Fruit fly (Drosophila melanogaster) whole organism, pupa: Measurements from ENCODE around the gene SAK.

ENCODE experiments used
- CG10348 ChIP-seq: fragments of 200-800 bp; sonication (Bioruptor generic); IDR thresholded peaks from 2 replicates; pipeline ENCODE4 v1.3.6; 2022; ENCODE audit warnings: missing biosample characterization, missing genetic modification characterization
- CG12605 ChIP-seq: fragments of 200-800 bp; sonication (Bioruptor generic); IDR thresholded peaks from 2 replicates; pipeline ENCODE4 v1.3.6; 2022; ENCODE audit warnings: missing biosample characterization, missing genetic modification characterization
- CG13204 ChIP-seq: fragments of 200-800 bp; sonication (Bioruptor generic); optimal IDR thresholded peaks from 2 replicates; lab custom pipeline; 2018; ENCODE audit warnings: missing biosample characterization, mild to moderate bottlenecking, missing genetic modification characterization, moderate library complexity
- CG14655 ChIP-seq: fragments of 200-800 bp; sonication (Bioruptor generic); optimal IDR thresholded peaks from 3 replicates; lab custom pipeline; 2017; ENCODE audit warnings: mild to moderate bottlenecking, missing biosample characterization, missing genetic modification reagents, missing genetic modification characterization
- CG15710 ChIP-seq: fragments of 200-800 bp; sonication (Bioruptor generic); optimal IDR thresholded peaks from 2 replicates; lab custom pipeline; 2018; ENCODE audit warnings: missing biosample characterization, mild to moderate bottlenecking, missing genetic modification characterization, moderate library complexity
- CG17806 ChIP-seq: fragments of 200-800 bp; sonication (Bioruptor generic); optimal IDR thresholded peaks from 2 replicates; lab custom pipeline; 2018; ENCODE audit warnings: missing biosample characterization, mild to moderate bottlenecking, missing genetic modification characterization, moderate library complexity
- CG32121 ChIP-seq: fragments of 200-800 bp; sonication (Bioruptor generic); IDR thresholded peaks from 2 replicates; pipeline ENCODE4 v1.3.6; 2022; ENCODE audit warnings: missing biosample characterization, missing genetic modification characterization
- CG34367 ChIP-seq: fragments of 200-800 bp; sonication (Bioruptor generic); optimal IDR thresholded peaks from 2 replicates; lab custom pipeline; 2018; ENCODE audit warnings: missing biosample characterization, mild to moderate bottlenecking, missing genetic modification characterization
- CG4496 ChIP-seq: fragments of 200-800 bp; sonication (Bioruptor generic); IDR thresholded peaks from 3 replicates; pipeline ENCODE4 v1.3.6; 2022; ENCODE audit warnings: missing biosample characterization, missing genetic modification characterization
- CG8159 ChIP-seq: fragments of 200-800 bp; sonication (Bioruptor generic); optimal IDR thresholded peaks from 3 replicates; lab custom pipeline; 2018; ENCODE audit warnings: missing biosample characterization, mild to moderate bottlenecking, missing genetic modification characterization, moderate library complexity
- CG8301 ChIP-seq: fragments of 200-800 bp; sonication (Bioruptor generic); optimal IDR thresholded peaks from 2 replicates; lab custom pipeline; 2018; ENCODE audit warnings: missing biosample characterization, mild to moderate bottlenecking, missing genetic modification characterization
- CG9948 ChIP-seq: fragments of 200-800 bp; sonication (Bioruptor generic); optimal IDR thresholded peaks from 2 replicates; lab custom pipeline; 2018; ENCODE audit warnings: missing biosample characterization, mild to moderate bottlenecking, missing genetic modification characterization, moderate library complexity
- D1 ChIP-seq: fragments of 200-800 bp; sonication (Bioruptor generic); optimal IDR thresholded peaks from 2 replicates; lab custom pipeline; 2018; ENCODE audit warnings: missing biosample characterization, mild to moderate bottlenecking, missing genetic modification characterization, moderate library complexity
- EcR ChIP-seq: fragments of 200-800 bp; sonication (Bioruptor generic); optimal IDR thresholded peaks from 3 replicates; lab custom pipeline; 2019; ENCODE audit warnings: missing biosample characterization, missing genetic modification characterization, mild to moderate bottlenecking, moderate library complexity, missing genetic modification reagents
- Ets98B ChIP-seq: fragments of 200-800 bp; sonication (Bioruptor generic); IDR thresholded peaks from 2 replicates; pipeline ENCODE4 v1.3.6; 2022; ENCODE audit warnings: missing biosample characterization, missing genetic modification characterization
- Pif1A ChIP-seq: fragments of 200-800 bp; sonication (Bioruptor generic); optimal IDR thresholded peaks from 3 replicates; lab custom pipeline; 2016; ENCODE audit warnings: missing biosample characterization, missing genetic modification characterization
- Pif1B ChIP-seq: fragments of 200-800 bp; sonication (Bioruptor generic); optimal IDR thresholded peaks from 3 replicates; lab custom pipeline; 2016; ENCODE audit warnings: missing biosample characterization, missing genetic modification characterization
- Snoo ChIP-seq: fragments of 200-800 bp; sonication (Bioruptor generic); optimal IDR thresholded peaks from 3 replicates; lab custom pipeline; 2017; ENCODE audit warnings: missing biosample characterization, mild to moderate bottlenecking, missing genetic modification characterization, inconsistent platforms
- fd96Ca ChIP-seq: fragments of 200-800 bp; sonication (Bioruptor generic); IDR thresholded peaks from 3 replicates; pipeline ENCODE4 v1.3.6; 2022; ENCODE audit warnings: missing biosample characterization, missing genetic modification characterization
- gl ChIP-seq: fragments of 200-800 bp; sonication (Bioruptor generic); optimal IDR thresholded peaks from 2 replicates; lab custom pipeline; 2018; ENCODE audit warnings: missing biosample characterization, mild to moderate bottlenecking, missing genetic modification characterization
- rn ChIP-seq: fragments of 200-800 bp; sonication (Bioruptor generic); IDR thresholded peaks from 2 replicates; pipeline ENCODE4 v1.3.6; 2022; ENCODE audit warnings: missing biosample characterization, missing genetic modification characterization

The SAK gene

DNA sequence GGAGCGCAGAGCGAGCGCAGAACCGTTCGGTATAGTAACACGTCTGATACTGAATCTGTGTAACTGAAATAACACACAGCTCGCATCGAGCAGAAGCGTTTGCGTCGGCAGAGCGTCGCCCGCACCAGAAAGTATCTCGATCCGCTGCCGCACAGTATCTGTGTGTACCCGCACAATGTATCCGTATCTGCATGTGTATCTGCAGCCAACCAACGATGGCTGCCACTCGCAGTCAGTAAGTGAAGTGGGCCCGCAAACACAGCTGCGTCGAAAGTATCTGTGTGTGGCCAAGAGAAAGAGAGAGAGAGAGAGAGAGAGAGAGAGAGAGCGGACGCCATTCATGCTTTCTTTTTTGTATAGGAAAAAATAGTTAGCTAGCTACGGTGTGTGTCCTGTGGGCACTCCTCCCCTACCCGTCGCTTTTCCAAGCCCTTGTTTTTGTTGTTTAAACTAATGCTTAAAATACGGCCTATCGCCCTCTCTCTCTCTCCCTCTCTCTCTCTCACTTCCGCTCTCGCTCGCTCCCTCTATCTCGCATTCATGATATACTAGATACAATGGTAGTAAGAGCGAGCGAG is 39.2 kb downstream of the SAK start, which contains the start of gene croc:
Gene croc, minus strand, starts transcription at position 51 of the 578 bp plus-strand sequence.
- TF ChIP-seq CG14655 (GFP tag; lab: Kevin White, UChicago), result no peak
- no peak for TF ChIP-seq gl (tag; lab: Kevin White, UChicago)
- TF ChIP-seq fd96Ca (GFP tag; lab: Robert Waterston, UW), result no peak
- no peak for TF ChIP-seq CG4496 (GFP tag; lab: Robert Waterston, UW)
- no peak for TF ChIP-seq CG15710
- no peak for TF ChIP-seq CG9948 (tag; lab: Kevin White, UChicago)
- no peak for TF ChIP-seq Pif1A (GFP tag; lab: Kevin White, UChicago)
- TF ChIP-seq CG12605 (GFP tag; lab: Robert Waterston, UW), result no peak
- TF ChIP-seq CG8301 (tag; lab: Kevin White, UChicago), result no peak
- no peak for TF ChIP-seq Snoo (tag; lab: Kevin White, UChicago)
- TF ChIP-seq rn (GFP tag; lab: Robert Waterston, UW), result no peak
- TF ChIP-seq CG32121, result no peak
- no peak for TF ChIP-seq CG34367 (tag; lab: Kevin White, UChicago)
- TF ChIP-seq EcR, result no peak
- no peak for TF ChIP-seq D1
- TF ChIP-seq CG13204 (GFP tag; lab: Kevin White, UChicago), result no peak

DNA sequence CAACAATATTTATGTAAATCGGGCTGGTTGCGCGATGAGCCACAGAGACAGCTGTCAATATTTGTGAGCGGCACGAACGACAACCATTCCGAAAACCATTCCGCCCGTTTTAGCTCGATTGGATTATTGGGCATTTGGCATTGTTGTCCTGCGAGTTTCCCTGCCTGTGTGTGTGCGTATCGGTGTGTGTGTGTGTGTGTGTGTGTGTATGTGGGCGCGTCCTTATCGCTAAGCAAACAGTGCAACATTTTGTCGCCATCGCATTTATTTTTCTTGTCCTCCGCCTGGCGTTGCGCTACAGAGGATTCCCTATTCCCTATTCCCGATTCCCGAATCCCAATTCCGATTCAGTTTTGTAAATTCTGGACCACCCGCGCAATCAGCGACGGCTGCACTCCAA is 43.8 kb downstream of the SAK start:
- TF ChIP-seq D1 (no peak), CG15710 (no peak), Ets98B (no peak), CG10348 (GFP tag; lab: Robert Waterston, UW) (no peak), fd96Ca (GFP tag; lab: Robert Waterston, UW) (no peak), Pif1A (GFP tag; lab: Kevin White, UChicago) (no peak)
- TF ChIP-seq, all 21 proteins: peak for 0

DNA sequence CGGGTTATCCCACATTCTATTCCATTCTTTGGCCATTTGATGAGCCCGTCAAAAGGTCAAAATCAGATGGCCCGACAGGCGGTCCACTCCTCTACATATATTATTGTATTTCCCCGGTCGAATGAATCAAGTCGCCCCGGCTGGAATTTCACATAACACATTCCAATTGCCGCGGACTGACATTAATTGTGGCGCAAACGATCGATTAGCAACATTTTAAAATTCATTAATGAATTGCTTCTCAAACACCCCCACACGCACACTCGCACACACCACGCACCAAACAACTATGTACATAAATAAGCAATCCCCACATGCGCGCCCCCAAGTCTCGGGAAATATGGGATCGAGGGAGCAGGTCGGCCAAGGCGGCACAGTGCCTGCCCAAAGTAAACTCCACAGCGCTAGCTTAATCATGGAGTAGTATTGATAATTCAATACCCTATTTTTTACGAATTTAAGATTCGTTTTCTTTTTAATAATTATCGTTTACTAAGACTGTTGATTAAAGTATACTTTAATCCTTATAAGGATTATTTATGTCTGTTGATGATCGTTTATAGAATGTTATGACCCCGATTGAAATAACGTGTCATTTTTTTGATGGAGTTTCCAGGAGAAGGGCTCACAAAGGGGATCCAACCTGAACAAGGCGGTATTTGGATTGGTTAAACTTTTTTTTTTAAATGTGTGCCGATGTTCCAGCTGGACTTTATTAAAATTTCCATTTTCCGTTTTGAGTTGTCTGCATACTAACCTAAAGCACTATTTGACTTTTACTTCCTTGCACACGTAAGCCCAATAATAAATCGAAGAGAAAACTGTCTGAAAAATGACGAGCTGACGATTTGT is 50.2 kb downstream of the SAK start:
- no peak for TF ChIP-seq CG12605 (GFP tag; lab: Robert Waterston, UW)
- no peak for TF ChIP-seq fd96Ca (GFP tag; lab: Robert Waterston, UW)
- TF ChIP-seq Pif1B, result no peak
- no peak for TF ChIP-seq CG8301 (tag; lab: Kevin White, UChicago)
- TF ChIP-seq CG15710, result no peak
- TF ChIP-seq Snoo (tag; lab: Kevin White, UChicago), result no peak
- no peak for TF ChIP-seq CG17806 (tag; lab: Kevin White, UChicago)
- no peak for TF ChIP-seq CG8159 (tag; lab: Kevin White, UChicago)
- no peak for TF ChIP-seq CG13204 (GFP tag; lab: Kevin White, UChicago)
- TF ChIP-seq gl (tag; lab: Kevin White, UChicago), result no peak

DNA sequence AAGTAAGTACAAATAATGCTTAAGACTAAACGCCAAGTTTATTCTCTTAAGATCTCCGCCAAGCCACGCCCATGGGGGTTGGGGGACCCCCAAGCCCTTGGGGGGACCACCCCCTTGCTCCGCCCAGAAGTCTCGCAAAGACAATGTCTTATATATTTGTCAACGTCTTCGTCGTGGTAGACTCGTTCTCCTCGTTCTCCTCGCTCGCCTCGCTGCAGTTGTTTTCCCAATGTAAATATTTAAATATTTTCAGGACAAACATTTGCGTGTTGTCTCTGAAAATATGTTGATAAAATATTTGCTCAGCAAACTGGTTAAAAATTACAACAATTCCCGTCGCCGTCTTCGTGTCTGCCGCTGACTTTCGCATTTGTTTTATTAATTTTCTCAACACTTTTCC is 51.4 kb downstream of the SAK start:
- TF ChIP-seq Pif1A (GFP tag; lab: Kevin White, UChicago), result peak; percentile 21
- TF ChIP-seq CG10348 (GFP tag; lab: Robert Waterston, UW), result no peak
- no peak for TF ChIP-seq CG17806 (tag; lab: Kevin White, UChicago)
- no peak for TF ChIP-seq Snoo (tag; lab: Kevin White, UChicago)
- no peak for TF ChIP-seq CG12605 (GFP tag; lab: Robert Waterston, UW)
- TF ChIP-seq CG8301 (tag; lab: Kevin White, UChicago), result no peak
- no peak for TF ChIP-seq CG9948 (tag; lab: Kevin White, UChicago)
- no peak for TF ChIP-seq CG34367 (tag; lab: Kevin White, UChicago)
- no peak for TF ChIP-seq CG4496 (GFP tag; lab: Robert Waterston, UW)
- peak; percentile 10 for TF ChIP-seq Pif1B
- TF ChIP-seq fd96Ca (GFP tag; lab: Robert Waterston, UW), result no peak
- TF ChIP-seq rn (GFP tag; lab: Robert Waterston, UW), result no peak
- no peak for TF ChIP-seq CG14655 (GFP tag; lab: Kevin White, UChicago)
- no peak for TF ChIP-seq EcR
- TF ChIP-seq gl (tag; lab: Kevin White, UChicago), result no peak
- no peak for TF ChIP-seq D1

DNA sequence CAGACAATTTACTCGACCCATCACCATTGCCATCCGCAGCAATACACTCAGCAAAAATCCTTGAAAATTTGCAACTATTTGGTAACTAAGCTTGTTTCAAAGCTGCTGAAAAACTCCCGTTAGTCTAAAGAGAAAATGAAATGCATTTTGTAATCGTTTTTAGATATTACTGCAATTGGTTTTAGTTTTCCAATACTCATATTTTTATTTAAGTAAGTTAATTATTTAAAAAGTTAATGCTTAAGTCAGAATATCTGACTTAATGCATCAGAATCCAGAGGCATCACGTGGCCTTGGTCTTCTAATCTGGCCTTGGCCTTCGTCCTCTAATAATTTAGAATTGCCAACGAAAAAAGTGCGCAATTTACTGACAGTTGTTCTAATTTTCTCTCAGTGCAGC is 52.8 kb downstream of the SAK start:
- no peak for TF ChIP-seq CG9948 (tag; lab: Kevin White, UChicago)
- TF ChIP-seq CG8159 (tag; lab: Kevin White, UChicago), result no peak
- peak; percentile 15 for TF ChIP-seq CG14655 (GFP tag; lab: Kevin White, UChicago)
- no peak for TF ChIP-seq Ets98B
- no peak for TF ChIP-seq Pif1B
- no peak for TF ChIP-seq rn (GFP tag; lab: Robert Waterston, UW)
